Worm (Caenorhabditis elegans) whole organism, L4 larva: ENCODE results near the gene Y37E11AL.2.

ENCODE experiments used
- F49E8.2 ChIP-seq: sonication (generic microtip); optimal IDR thresholded peaks from 2 replicates; lab custom pipeline; 2016; ENCODE audit warnings: missing compliant biosample characterization, mild to moderate bottlenecking, missing genetic modification characterization, borderline replicate concordance
- T26A8.4 ChIP-seq: fragments of 200-800 bp; sonication (Bioruptor generic); IDR thresholded peaks from 2 replicates; pipeline ENCODE4 v1.3.6; 2022; ENCODE audit warnings: missing genetic modification characterization, missing compliant biosample characterization
- Y5F2A.4 ChIP-seq: fragments of 200-800 bp; sonication (Bioruptor generic); optimal IDR thresholded peaks from 2 replicates; lab custom pipeline; 2018; ENCODE audit warnings: mild to moderate bottlenecking, missing genetic modification characterization, missing compliant biosample characterization
- ZK546.5 ChIP-seq, 2 experiments: sonication (generic microtip); optimal IDR thresholded peaks; 2 replicates each; lab custom pipeline; 2017; ENCODE audit warnings: missing biosample characterization in 2 of 2, missing genetic modification characterization in 2 of 2
- aha-1 ChIP-seq: fragments of 150-350 bp; peaks from one replicate; lab custom pipeline; 2014; ENCODE audit warnings: missing biosample characterization, missing genetic modification characterization
- ama-1 ChIP-seq: fragments of 150-350 bp; optimal IDR thresholded peaks from 2 replicates; lab custom pipeline; 2014; ENCODE audit warnings: inconsistent platforms, mixed read lengths
- ceh-44 ChIP-seq: fragments of 200-800 bp; sonication (Bioruptor generic); IDR thresholded peaks from 2 replicates; pipeline ENCODE4 v1.3.6; 2022; ENCODE audit warnings: missing genetic modification reagents, missing genetic modification characterization, missing compliant biosample characterization
- ctbp-1 ChIP-seq: fragments of 200-800 bp; sonication (Bioruptor generic); IDR thresholded peaks from 2 replicates; pipeline ENCODE4 v1.3.6; 2022; ENCODE audit warnings: missing genetic modification reagents, missing genetic modification characterization, missing compliant biosample characterization
- daf-16 ChIP-seq, 3 experiments: sonication (generic microtip); optimal IDR thresholded peaks; 2 replicates each; lab custom pipeline; 2016 to 2017; ENCODE audit warnings: missing genetic modification characterization in 3 of 3, missing genetic modification reagents in 3 of 3, mild to moderate bottlenecking in 2 of 3, missing compliant biosample characterization in 2 of 3, missing biosample characterization in 1 of 3, moderate library complexity in 1 of 3
- dmd-6 ChIP-seq: fragments of 200-800 bp; sonication (Bioruptor generic); IDR thresholded peaks from 2 replicates; pipeline ENCODE4 v1.3.6; 2022; ENCODE audit warnings: missing genetic modification reagents, missing genetic modification characterization, missing compliant biosample characterization
- dmd-9 ChIP-seq: fragments of 200-800 bp; sonication (Bioruptor generic); IDR thresholded peaks from 2 replicates; pipeline ENCODE4 v1.3.6; 2022; ENCODE audit warnings: missing genetic modification reagents, missing genetic modification characterization, missing compliant biosample characterization
- dve-1 ChIP-seq: sonication (generic microtip); optimal IDR thresholded peaks from 2 replicates; lab custom pipeline; 2017; ENCODE audit warnings: antibody characterized with exemption, mild to moderate bottlenecking, missing genetic modification characterization, missing compliant biosample characterization; ENCODE audit not compliant: insufficient read depth
- fos-1 ChIP-seq: fragments of 150-350 bp; optimal IDR thresholded peaks from 2 replicates; lab custom pipeline; 2014; ENCODE audit warnings: missing biosample characterization, missing genetic modification characterization
- hif-1 ChIP-seq, 2 experiments: sonication (generic microtip); optimal IDR thresholded peaks; 2 replicates each; lab custom pipeline; 2016 to 2017; ENCODE audit warnings: missing compliant biosample characterization in 2 of 2, missing genetic modification characterization in 2 of 2, missing genetic modification reagents in 2 of 2, missing genotype in 2 of 2, mild to moderate bottlenecking in 1 of 2
- hlh-11 ChIP-seq: fragments of 200-800 bp; sonication (Bioruptor generic); optimal IDR thresholded peaks from 2 replicates; lab custom pipeline; 2018; ENCODE audit warnings: mild to moderate bottlenecking, missing genetic modification characterization, missing compliant biosample characterization
- hlh-30 ChIP-seq: sonication (generic microtip); optimal IDR thresholded peaks from 2 replicates; lab custom pipeline; 2017; ENCODE audit warnings: antibody characterized with exemption, mild to moderate bottlenecking, missing genetic modification characterization, missing compliant biosample characterization; ENCODE audit not compliant: insufficient read depth
- lin-1 ChIP-seq: fragments of 200-800 bp; sonication (Bioruptor generic); IDR thresholded peaks from 2 replicates; pipeline ENCODE4 v1.3.6; 2022; ENCODE audit warnings: missing genetic modification reagents, missing genetic modification characterization, missing compliant biosample characterization
- lin-15B ChIP-seq: fragments of 150-350 bp; sonication (generic microtip); optimal IDR thresholded peaks from 3 replicates; lab custom pipeline; 2014; ENCODE audit warnings: missing biosample characterization, missing genetic modification characterization
- lsy-2 ChIP-seq, 2 experiments: fragments of 150-350 bp in 1 of 2; sonication (generic microtip) in 1 of 2; optimal IDR thresholded peaks; 2 replicates each; lab custom pipeline; 2014 to 2017; ENCODE audit warnings: missing biosample characterization in 2 of 2, missing genetic modification characterization in 2 of 2
- madf-9 ChIP-seq: fragments of 200-800 bp; sonication (Bioruptor generic); conservative IDR thresholded peaks from 2 replicates; pipeline ENCODE4 v1.3.6; 2022; ENCODE audit warnings: missing genetic modification reagents, missing genetic modification characterization, missing compliant biosample characterization
- mdl-1 ChIP-seq, 2 experiments: fragments of 150-350 bp in 1 of 2; sonication (generic microtip) in 1 of 2; optimal IDR thresholded peaks; 2 replicates each; lab custom pipeline; 2014 to 2017; ENCODE audit warnings: missing biosample characterization in 2 of 2, missing genetic modification characterization in 2 of 2
- nhr-10 ChIP-seq: fragments of 150-350 bp; optimal IDR thresholded peaks from 2 replicates; lab custom pipeline; 2014; ENCODE audit warnings: missing biosample characterization, missing genetic modification characterization
- nhr-237 ChIP-seq: sonication (generic microtip); optimal IDR thresholded peaks from 2 replicates; lab custom pipeline; 2017; ENCODE audit warnings: missing biosample characterization, missing genetic modification characterization
- nhr-28 ChIP-seq: fragments of 150-350 bp; optimal IDR thresholded peaks from 2 replicates; lab custom pipeline; 2014; ENCODE audit warnings: missing biosample characterization, missing genetic modification characterization
- nhr-41 ChIP-seq: fragments of 200-800 bp; sonication (Bioruptor generic); IDR thresholded peaks from 2 replicates; pipeline ENCODE4 v1.3.6; 2022; ENCODE audit warnings: missing genetic modification reagents, missing genetic modification characterization, missing compliant biosample characterization
- nhr-48 ChIP-seq: sonication (generic microtip); optimal IDR thresholded peaks from 2 replicates; lab custom pipeline; 2016; ENCODE audit warnings: mild to moderate bottlenecking, missing genetic modification characterization, missing compliant biosample characterization
- nhr-77 ChIP-seq: fragments of 150-350 bp; optimal IDR thresholded peaks from 2 replicates; lab custom pipeline; 2014; ENCODE audit warnings: missing biosample characterization, missing genetic modification characterization
- pha-4 ChIP-seq, 2 experiments: fragments of 150-350 bp in 1 of 2; fragments of 200-800 bp in 1 of 2; sonication (Bioruptor generic) in 1 of 2; IDR thresholded peaks in 1 of 2; optimal IDR thresholded peaks in 1 of 2; 2 replicates each; pipeline versions ENCODE4 v1.3.6 to Lab custom; 2014 to 2022; ENCODE audit warnings: missing genetic modification characterization in 2 of 2, missing genetic modification reagents in 2 of 2, missing biosample characterization in 1 of 2, missing compliant biosample characterization in 1 of 2
- pqm-1 ChIP-seq: sonication (generic microtip); optimal IDR thresholded peaks from 2 replicates; lab custom pipeline; 2017; ENCODE audit warnings: missing biosample characterization, missing genetic modification characterization
- saeg-2 ChIP-seq: fragments of 200-800 bp; sonication (Bioruptor generic); IDR thresholded peaks from 2 replicates; pipeline ENCODE4 v1.3.6; 2022; ENCODE audit warnings: missing genetic modification reagents, missing genetic modification characterization, missing compliant biosample characterization
- spr-3 ChIP-seq: fragments of 200-800 bp; sonication (Bioruptor generic); optimal IDR thresholded peaks from 2 replicates; lab custom pipeline; 2018; ENCODE audit warnings: mild to moderate bottlenecking, missing genetic modification characterization, missing compliant biosample characterization
- tag-97 ChIP-seq: fragments of 200-800 bp; sonication (Bioruptor generic); IDR thresholded peaks from 2 replicates; pipeline ENCODE4 v1.3.6; 2022; ENCODE audit warnings: missing genetic modification characterization, missing compliant biosample characterization
- tra-1 ChIP-seq: fragments of 200-800 bp; sonication (Bioruptor generic); IDR thresholded peaks from 2 replicates; pipeline ENCODE4 v1.3.6; 2022; ENCODE audit warnings: missing genetic modification reagents, missing genetic modification characterization, missing compliant biosample characterization
- zip-2 ChIP-seq: fragments of 150-350 bp; optimal IDR thresholded peaks from 2 replicates; lab custom pipeline; 2014; ENCODE audit warnings: missing biosample characterization, missing genetic modification characterization
- ztf-7 ChIP-seq: fragments of 150-350 bp; optimal IDR thresholded peaks from 2 replicates; lab custom pipeline; 2014; ENCODE audit warnings: missing biosample characterization, missing genetic modification characterization

The Y37E11AL.2 gene

DNA sequence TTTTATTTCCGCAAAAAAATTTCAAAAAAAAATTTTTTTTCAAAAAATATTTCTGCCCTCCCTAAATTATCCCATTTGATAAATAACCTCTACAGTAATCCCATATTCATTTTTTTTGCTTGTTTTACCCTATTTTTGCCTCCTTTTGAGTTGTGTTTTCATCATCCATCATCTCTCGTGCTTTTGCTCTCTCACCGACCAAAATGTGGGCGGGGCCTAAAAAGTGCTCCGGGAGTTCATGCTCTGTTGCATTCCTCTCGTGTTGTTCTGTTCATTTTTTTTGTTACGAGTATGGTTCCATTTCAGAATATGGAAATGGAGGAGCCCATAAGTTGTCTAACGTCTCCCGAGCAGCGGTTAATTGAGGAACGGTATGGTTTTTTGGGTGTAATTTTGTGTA is 10.9 kb downstream of the Y37E11AL.2 start, which contains the start of gene Y37E11AL.1:
Gene Y37E11AL.1 (plus strand): TSS at position 301 of the 400 bp plus-strand sequence.
- TF ChIP-seq aha-1 (peak; percentile 34), lin-1 (GFP tag; lab: Robert Waterston, UW) (no peak)

ce11 chrIV:3710737-3711136 is 12.4 kb downstream of the Y37E11AL.2 start:
- TF ChIP-seq pha-4 (GFP tag; IDR thresholded peaks at IDR 0.05; lab: Robert Waterston, UW) (no peak), pha-4 (tag; optimal IDR thresholded peaks at IDR 0.05; lab: Kevin White, UChicago) (no peak)

DNA sequence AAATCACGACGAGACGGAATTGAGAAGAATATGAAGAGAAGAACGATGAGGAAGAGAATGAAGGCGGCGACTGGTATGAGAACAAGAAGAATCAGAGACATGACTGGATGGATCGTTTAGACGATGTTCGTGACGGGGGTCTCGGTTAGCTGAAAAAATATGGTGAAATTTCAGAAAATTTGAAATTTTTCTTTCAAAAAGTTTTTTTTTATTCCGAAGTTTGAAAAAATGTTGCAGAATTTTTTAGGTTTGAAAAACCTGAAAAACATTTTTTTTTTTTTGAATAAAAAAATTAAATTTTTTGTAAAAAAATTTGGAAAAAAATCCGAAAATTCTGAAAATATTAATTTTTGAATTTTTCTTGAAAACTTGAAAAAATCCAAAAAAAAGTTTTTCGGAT is 20.8 kb downstream of the Y37E11AL.2 start, which contains the start of gene Y37E11AM.3:
Gene Y37E11AM.3 (minus strand): TSS at position 101 of the 400 bp plus-strand sequence.
- TF ChIP-seq hif-1 (tag; optimal IDR thresholded peaks at IDR 0.05; lab: Kevin White, UChicago) (no peak), F49E8.2 (no peak), zip-2 (no peak), hlh-11 (tag; lab: Kevin White, UChicago) (no peak), tra-1 (GFP tag; lab: Robert Waterston, UW) (no peak), Y5F2A.4 (no peak), hlh-30 (tag; lab: Kevin White, UChicago) (no peak)

DNA sequence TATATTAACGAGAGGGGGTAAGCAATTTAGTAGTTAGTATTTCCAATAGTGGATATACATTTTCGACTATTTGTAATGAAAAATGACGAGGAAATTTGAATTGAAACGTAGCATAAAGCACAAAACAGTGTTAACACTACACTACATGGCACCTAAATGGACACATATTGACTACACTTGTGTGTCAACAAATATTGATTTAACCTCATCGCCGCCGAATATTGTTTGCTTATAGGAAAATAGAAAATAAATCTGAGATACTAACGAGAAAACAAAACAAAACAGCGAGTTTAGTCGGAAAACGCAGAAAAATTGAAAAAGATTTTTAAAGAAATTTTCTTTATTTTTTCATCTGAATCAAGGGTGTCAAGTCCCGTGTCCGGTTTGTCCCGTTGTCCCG is 22.3 kb downstream of the Y37E11AL.2 start:
- peak; percentile 30 for TF ChIP-seq nhr-28 (tag; lab: Kevin White, UChicago)
- no peak for TF ChIP-seq daf-16 (GFP tag; optimal IDR thresholded peaks at IDR 0.05; lab: Kevin White, UChicago)
- TF ChIP-seq daf-16 (tag; optimal IDR thresholded peaks at IDR 0.05; lab: Kevin White, UChicago): peak; percentile 34
- no peak for TF ChIP-seq hlh-11 (tag; lab: Kevin White, UChicago)

DNA sequence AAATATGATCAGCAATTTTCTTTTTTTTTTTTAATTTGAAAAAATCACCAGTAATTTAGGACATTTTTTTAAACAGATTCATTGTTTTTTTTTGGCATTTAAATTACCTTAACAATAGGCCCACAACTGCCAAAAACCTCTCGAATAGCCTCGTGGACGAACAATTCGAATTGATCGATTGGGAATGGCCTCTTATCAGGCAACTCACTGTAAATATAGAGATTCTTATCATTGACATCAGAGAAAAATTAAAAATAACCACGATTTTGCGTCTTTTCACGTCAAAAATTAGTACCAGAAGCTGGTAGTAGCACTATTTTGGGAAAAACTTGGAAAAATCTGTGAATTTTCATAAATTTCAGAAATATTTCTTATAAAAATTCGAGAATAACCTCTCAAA is 23.7 kb downstream of the Y37E11AL.2 start:
- peak; percentile 16 for TF ChIP-seq nhr-28 (tag; lab: Kevin White, UChicago)
- no peak for TF ChIP-seq nhr-41 (GFP tag; lab: Robert Waterston, UW)
- TF ChIP-seq ctbp-1 (GFP tag; lab: Robert Waterston, UW): no peak
- TF ChIP-seq saeg-2 (GFP tag; lab: Robert Waterston, UW): no peak
- TF ChIP-seq daf-16 (GFP tag; optimal IDR thresholded peaks at IDR 0.05; lab: Kevin White, UChicago): no peak
- peak; percentile 57 for TF ChIP-seq daf-16 (tag; optimal IDR thresholded peaks at IDR 0.05; lab: Kevin White, UChicago)
- TF ChIP-seq dmd-6: 0 out of 2 replicates have a peak, but pooled peaks have one; percentile 15
- peak; percentile 20 for TF ChIP-seq pqm-1 (tag; lab: Kevin White, UChicago)
- no peak for TF ChIP-seq ceh-44 (GFP tag; lab: Robert Waterston, UW)
- peak; percentile 32 for TF ChIP-seq dve-1 (tag; lab: Kevin White, UChicago)
- no peak for TF ChIP-seq nhr-48 (tag; lab: Kevin White, UChicago)

ce11 chrIV:3722690-3723089 is 24.4 kb downstream of the Y37E11AL.2 start, which contains the start of gene Y37E11AM.4:
Gene Y37E11AM.4, minus strand, starts transcription at chrIV:3722790.
- TF ChIP-seq mdl-1 (tag; optimal IDR thresholded peaks at IDR 0.05; lab: Kevin White, UChicago) (no peak), lin-15B (tag; lab: Kevin White, UChicago) (no peak), fos-1 (no peak), ZK546.5 (tag; optimal IDR thresholded peaks at IDR 0.05; lab: Kevin White, UChicago) (no peak), dve-1 (tag; lab: Kevin White, UChicago) (no peak), madf-9 (no peak), tra-1 (GFP tag; lab: Robert Waterston, UW) (no peak)

DNA sequence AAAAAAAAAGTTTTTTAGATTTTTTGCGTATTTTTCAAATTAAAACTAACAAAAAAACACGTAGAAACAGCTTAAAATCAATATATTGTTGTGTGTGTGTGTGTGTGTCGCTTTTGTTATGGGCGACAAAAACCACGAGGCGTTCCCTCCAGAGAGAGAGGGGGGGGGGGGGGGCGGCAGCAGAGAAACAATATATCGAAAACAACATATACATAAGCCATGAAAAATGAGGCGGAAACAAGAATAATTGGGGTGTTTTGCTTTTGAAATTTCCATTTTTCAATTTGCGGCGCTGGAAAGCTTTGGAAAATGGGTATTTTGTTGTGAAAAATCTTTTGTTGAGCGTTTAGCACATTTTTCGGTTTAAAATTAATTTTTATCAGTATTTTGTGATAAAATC is 27.1 kb downstream of the Y37E11AL.2 start, which contains the start of gene Y37E11AM.2:
Gene Y37E11AM.2 (minus strand): TSS at position 101 of the 400 bp plus-strand sequence.
- TF ChIP-seq nhr-10: no peak
- TF ChIP-seq nhr-77 (tag; lab: Kevin White, UChicago): no peak
- no peak for TF ChIP-seq nhr-237
- no peak for TF ChIP-seq ztf-7 (tag; lab: Kevin White, UChicago)
- TF ChIP-seq lsy-2 (tag; optimal IDR thresholded peaks at IDR 0.05; lab: Kevin White, UChicago): no peak
- no peak for TF ChIP-seq ama-1 (lab: Kevin White, UChicago)
- no peak for TF ChIP-seq spr-3
- no peak for TF ChIP-seq tag-97 (GFP tag; lab: Robert Waterston, UW)
- no peak for TF ChIP-seq ctbp-1 (GFP tag; lab: Robert Waterston, UW)
- TF ChIP-seq nhr-41 (GFP tag; lab: Robert Waterston, UW): no peak
- TF ChIP-seq T26A8.4 (GFP tag; lab: Robert Waterston, UW): no peak
- TF ChIP-seq dmd-9 (GFP tag; lab: Robert Waterston, UW): no peak
- no peak for TF ChIP-seq pha-4 (GFP tag; IDR thresholded peaks at IDR 0.05; lab: Robert Waterston, UW)
- TF ChIP-seq pha-4 (tag; optimal IDR thresholded peaks at IDR 0.05; lab: Kevin White, UChicago): no peak
- TF ChIP-seq F49E8.2: no peak
